Fruit fly (Drosophila melanogaster) whole organism, wandering third instar larva: Measurements from ENCODE around the gene VhaM9.7-d.

Experiments used
- CG32264 ChIP-seq: fragments of 200-800 bp; sonication (Bioruptor generic); optimal IDR thresholded peaks from 2 replicates; lab custom pipeline; 2016; ENCODE audit warnings: missing biosample characterization, missing genetic modification characterization
- CrebA ChIP-seq: fragments of 200-800 bp; sonication (Bioruptor generic); optimal IDR thresholded peaks from 2 replicates; lab custom pipeline; 2016; ENCODE audit warnings: missing biosample characterization, mild to moderate bottlenecking, missing genetic modification characterization, borderline replicate concordance
- Hnf4 ChIP-seq: fragments of 200-800 bp; sonication (Bioruptor generic); optimal IDR thresholded peaks from 2 replicates; lab custom pipeline; 2016; ENCODE audit warnings: missing biosample characterization, mild to moderate bottlenecking, missing genetic modification characterization
- OdsH ChIP-seq: fragments of 200-800 bp; sonication (Bioruptor generic); optimal IDR thresholded peaks from 2 replicates; lab custom pipeline; 2016; ENCODE audit warnings: missing biosample characterization, mild to moderate bottlenecking, missing genetic modification characterization
- ey ChIP-seq: fragments of 200-800 bp; sonication (Bioruptor generic); optimal IDR thresholded peaks from 2 replicates; lab custom pipeline; 2016; ENCODE audit warnings: missing biosample characterization, missing genetic modification characterization
- pan ChIP-seq: fragments of >200 bp; optimal IDR thresholded peaks from 2 replicates; lab custom pipeline; 2017
- sv ChIP-seq: fragments of 200-800 bp; sonication (Bioruptor generic); optimal IDR thresholded peaks from 3 replicates; lab custom pipeline; 2016; ENCODE audit warnings: missing biosample characterization, missing genetic modification characterization
- tai ChIP-seq: sonication (Bioruptor generic); optimal IDR thresholded peaks from 2 replicates; lab custom pipeline; 2016; ENCODE audit warnings: missing biosample characterization, missing genetic modification characterization
- usp ChIP-seq: fragments of >200 bp; optimal IDR thresholded peaks from 2 replicates; lab custom pipeline; 2017; ENCODE audit warnings: missing biosample characterization, missing genetic modification characterization

DNA sequence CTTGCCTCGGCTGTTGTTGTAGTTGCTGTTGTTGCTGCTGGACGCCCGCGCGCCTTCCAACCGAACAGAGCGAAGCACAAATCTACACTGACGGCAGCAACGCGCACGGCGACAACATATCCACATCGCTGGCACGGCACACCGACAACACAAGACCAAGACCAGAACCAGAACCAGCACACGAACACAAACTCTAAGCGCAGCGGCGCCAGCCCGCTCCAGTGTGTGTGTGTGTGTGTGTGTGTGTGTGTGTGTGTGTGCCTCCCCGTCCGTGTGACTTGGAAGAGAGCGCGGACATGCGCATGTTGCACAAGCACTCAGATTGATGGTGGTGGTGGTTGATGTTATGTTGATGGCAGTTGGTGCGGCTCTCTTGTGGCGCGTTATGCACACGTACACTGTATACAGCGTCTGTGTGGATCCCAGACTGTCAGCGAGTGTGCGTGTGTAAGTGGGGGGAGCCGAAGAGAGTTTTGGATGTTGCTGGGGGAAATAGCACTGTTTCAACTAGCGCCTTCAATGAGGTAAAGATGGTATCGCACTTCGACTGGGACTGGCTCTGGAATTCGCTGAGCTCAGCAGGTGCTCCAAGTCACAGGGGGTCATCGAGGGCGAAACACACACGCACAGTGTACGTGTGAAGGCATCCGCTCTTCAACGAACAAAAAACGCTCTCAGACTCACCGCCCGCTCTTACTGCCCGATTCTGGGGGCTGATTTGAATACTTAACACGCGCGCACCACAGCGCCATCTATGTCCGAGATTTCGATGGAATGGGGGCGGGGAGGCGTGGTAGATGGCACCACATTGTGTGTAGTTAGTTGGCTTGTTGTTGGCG lies 40.6 kb upstream of the VhaM9.7-d start:
- no peak for TF ChIP-seq usp (GFP tag; lab: Kevin White, UChicago)
- no peak for TF ChIP-seq tai (GFP tag; lab: Kevin White, UChicago)
- TF ChIP-seq OdsH = no peak
- no peak for TF ChIP-seq pan
- no peak for TF ChIP-seq CG32264
- TF ChIP-seq ey (GFP tag; lab: Kevin White, UChicago) = no peak
- no peak for TF ChIP-seq CrebA (GFP tag; lab: Kevin White, UChicago)
- TF ChIP-seq sv (GFP tag; lab: Kevin White, UChicago) = no peak
- no peak for TF ChIP-seq Hnf4 (GFP tag; lab: Kevin White, UChicago)
